Fruit fly (Drosophila melanogaster): ENCODE results near the gene NP15.6.
A peak's percentile ranks its signal among the peaks of the same experiment; 100 is the strongest.

NP15.6 gene

dm6 chr3R:19073002-19073401, 45.8 kb downstream of the NP15.6 start (continued):
- peak; percentile 79 to 84 for TF ChIP-seq bsh (GFP tag; optimal IDR thresholded peaks at IDR 0.05)
- no peak for TF ChIP-seq Lpt (GFP tag; optimal IDR thresholded peaks at IDR 0.05)
- TF ChIP-seq Mad (GFP tag; optimal IDR thresholded peaks at IDR 0.05), result no peak
- peak; percentile 66 for TF ChIP-seq Ssrp (tag; optimal IDR thresholded peaks at IDR 0.05)
- TF ChIP-seq pum (GFP tag; optimal IDR thresholded peaks at IDR 0.05), result no peak
- TF ChIP-seq fu2 (GFP tag; optimal IDR thresholded peaks at IDR 0.05), result no peak
- peak; percentile 26 for TF ChIP-seq lab (GFP tag; optimal IDR thresholded peaks at IDR 0.05)
- TF ChIP-seq CG11695 (GFP tag; IDR thresholded peaks at IDR 0.05), result peak; percentile 64; the same call in 2 of the 3 replicates
- peak; percentile 75 for TF ChIP-seq CG17829 (tag; optimal IDR thresholded peaks at IDR 0.05)
- TF ChIP-seq CG15696 (tag; optimal IDR thresholded peaks at IDR 0.05), result peak; percentile 22
- no peak for TF ChIP-seq scrt (GFP tag; optimal IDR thresholded peaks at IDR 0.05)
- TF ChIP-seq ci (GFP tag; IDR thresholded peaks at IDR 0.05), result no peak
- peak; percentile 80 for TF ChIP-seq Sox102F (GFP tag; optimal IDR thresholded peaks at IDR 0.05)
- TF ChIP-seq oc (tag; optimal IDR thresholded peaks at IDR 0.05), result peak; percentile 19
- TF ChIP-seq HLH54F (GFP tag; optimal IDR thresholded peaks at IDR 0.05), result no peak
- TF ChIP-seq psq (GFP tag; optimal IDR thresholded peaks at IDR 0.05), result no peak
- TF ChIP-seq Ets97D (GFP tag; optimal IDR thresholded peaks at IDR 0.05), result no peak
- TF ChIP-seq pfk (GFP tag; optimal IDR thresholded peaks at IDR 0.05), result no peak
- TF ChIP-seq yki (optimal IDR thresholded peaks at IDR 0.05), result no peak
- no peak for TF ChIP-seq p53 (GFP tag; optimal IDR thresholded peaks at IDR 0.05)
- TF ChIP-seq CG8478 (optimal IDR thresholded peaks at IDR 0.05), result no peak
- peak in 1 of 2 experiments; percentile 70 for TF ChIP-seq Eip74EF (GFP tag; optimal IDR thresholded peaks at IDR 0.05)
- no peak for TF ChIP-seq insv (GFP tag; optimal IDR thresholded peaks at IDR 0.05)
- TF ChIP-seq seq (GFP tag; IDR thresholded peaks at IDR 0.05), result no peak
- peak; percentile 33 for TF ChIP-seq jing (GFP tag; optimal IDR thresholded peaks at IDR 0.05)
- TF ChIP-seq usp (GFP tag; optimal IDR thresholded peaks at IDR 0.05), result no peak
- TF ChIP-seq Nf-YC (tag; optimal IDR thresholded peaks at IDR 0.05), result no peak
- peak; percentile 61 for TF ChIP-seq nau (GFP tag; optimal IDR thresholded peaks at IDR 0.05)
- TF ChIP-seq CG10431 (GFP tag; optimal IDR thresholded peaks at IDR 0.05), result no peak
- TF ChIP-seq her (GFP tag; optimal IDR thresholded peaks at IDR 0.05), result no peak
- TF ChIP-seq bigmax (GFP tag; optimal IDR thresholded peaks at IDR 0.05), result no peak
- TF ChIP-seq CG16815 (GFP tag; optimal IDR thresholded peaks at IDR 0.05), result peak; percentile 7
- no peak for TF ChIP-seq CG12942 (GFP tag; optimal IDR thresholded peaks at IDR 0.05)
- peak; percentile 63 for TF ChIP-seq CG9727 (GFP tag; optimal IDR thresholded peaks at IDR 0.05)
- TF ChIP-seq CG17385 (GFP tag; optimal IDR thresholded peaks at IDR 0.05), result peak; percentile 39
- no peak for TF ChIP-seq CG7745 (tag; optimal IDR thresholded peaks at IDR 0.05)
- TF ChIP-seq HmgD (GFP tag; optimal IDR thresholded peaks at IDR 0.05), result no peak
- TF ChIP-seq CG11456 (GFP tag; IDR thresholded peaks at IDR 0.05), result no peak
- TF ChIP-seq Abd-B (GFP tag; optimal IDR thresholded peaks at IDR 0.05), result peak; percentile 35
- TF ChIP-seq prd (optimal IDR thresholded peaks at IDR 0.05), result no peak
- TF ChIP-seq prd (GFP tag; IDR thresholded peaks at IDR 0.05), result peak; percentile 73; the same call in 2 of the 3 replicates
- no peak for TF ChIP-seq CTCF (GFP tag; optimal IDR thresholded peaks at IDR 0.05)
- TF ChIP-seq B-H2 (GFP tag; optimal IDR thresholded peaks at IDR 0.05), result no peak
- peak; percentile 23; the same call in 1 of the 2 replicates for TF ChIP-seq E2f2 (GFP tag; IDR thresholded peaks at IDR 0.05)
- no peak for TF ChIP-seq exex (tag; optimal IDR thresholded peaks at IDR 0.05)
- TF ChIP-seq lola (GFP tag; optimal IDR thresholded peaks at IDR 0.05), result peak in 1 of 3 experiments; percentile 70
- no peak for TF ChIP-seq CG15479 (GFP tag; optimal IDR thresholded peaks at IDR 0.05)
- no peak for TF ChIP-seq dan (GFP tag; IDR thresholded peaks at IDR 0.05)
- no peak for TF ChIP-seq zf30C (GFP tag; optimal IDR thresholded peaks at IDR 0.05)
- no peak for TF ChIP-seq Opbp (GFP tag; IDR thresholded peaks at IDR 0.05; ENCODE audit: partially characterized antibody)
- TF ChIP-seq CG3995 (GFP tag; optimal IDR thresholded peaks at IDR 0.05), result no peak
- no peak for TF ChIP-seq pzg (GFP tag; optimal IDR thresholded peaks at IDR 0.05)

Measured in whole organism, embryonic.